Fruit fly (Drosophila melanogaster) whole organism, pupa: Measurements from ENCODE around the gene eff.

ENCODE experiments used
- CG10348 ChIP-seq: fragments of 200-800 bp; sonication (Bioruptor generic); IDR thresholded peaks from 2 replicates; pipeline ENCODE4 v1.3.6; 2022; ENCODE audit warnings: missing biosample characterization, missing genetic modification characterization
- CG12605 ChIP-seq: fragments of 200-800 bp; sonication (Bioruptor generic); IDR thresholded peaks from 2 replicates; pipeline ENCODE4 v1.3.6; 2022; ENCODE audit warnings: missing biosample characterization, missing genetic modification characterization
- CG13204 ChIP-seq: fragments of 200-800 bp; sonication (Bioruptor generic); optimal IDR thresholded peaks from 2 replicates; lab custom pipeline; 2018; ENCODE audit warnings: missing biosample characterization, mild to moderate bottlenecking, missing genetic modification characterization, moderate library complexity
- CG14655 ChIP-seq: fragments of 200-800 bp; sonication (Bioruptor generic); optimal IDR thresholded peaks from 3 replicates; lab custom pipeline; 2017; ENCODE audit warnings: mild to moderate bottlenecking, missing biosample characterization, missing genetic modification reagents, missing genetic modification characterization
- CG15710 ChIP-seq: fragments of 200-800 bp; sonication (Bioruptor generic); optimal IDR thresholded peaks from 2 replicates; lab custom pipeline; 2018; ENCODE audit warnings: missing biosample characterization, mild to moderate bottlenecking, missing genetic modification characterization, moderate library complexity
- CG17806 ChIP-seq: fragments of 200-800 bp; sonication (Bioruptor generic); optimal IDR thresholded peaks from 2 replicates; lab custom pipeline; 2018; ENCODE audit warnings: missing biosample characterization, mild to moderate bottlenecking, missing genetic modification characterization, moderate library complexity
- CG32121 ChIP-seq: fragments of 200-800 bp; sonication (Bioruptor generic); IDR thresholded peaks from 2 replicates; pipeline ENCODE4 v1.3.6; 2022; ENCODE audit warnings: missing biosample characterization, missing genetic modification characterization
- CG34367 ChIP-seq: fragments of 200-800 bp; sonication (Bioruptor generic); optimal IDR thresholded peaks from 2 replicates; lab custom pipeline; 2018; ENCODE audit warnings: missing biosample characterization, mild to moderate bottlenecking, missing genetic modification characterization
- CG4496 ChIP-seq: fragments of 200-800 bp; sonication (Bioruptor generic); IDR thresholded peaks from 3 replicates; pipeline ENCODE4 v1.3.6; 2022; ENCODE audit warnings: missing biosample characterization, missing genetic modification characterization
- CG8159 ChIP-seq: fragments of 200-800 bp; sonication (Bioruptor generic); optimal IDR thresholded peaks from 3 replicates; lab custom pipeline; 2018; ENCODE audit warnings: missing biosample characterization, mild to moderate bottlenecking, missing genetic modification characterization, moderate library complexity
- CG8301 ChIP-seq: fragments of 200-800 bp; sonication (Bioruptor generic); optimal IDR thresholded peaks from 2 replicates; lab custom pipeline; 2018; ENCODE audit warnings: missing biosample characterization, mild to moderate bottlenecking, missing genetic modification characterization
- CG9948 ChIP-seq: fragments of 200-800 bp; sonication (Bioruptor generic); optimal IDR thresholded peaks from 2 replicates; lab custom pipeline; 2018; ENCODE audit warnings: missing biosample characterization, mild to moderate bottlenecking, missing genetic modification characterization, moderate library complexity
- D1 ChIP-seq: fragments of 200-800 bp; sonication (Bioruptor generic); optimal IDR thresholded peaks from 2 replicates; lab custom pipeline; 2018; ENCODE audit warnings: missing biosample characterization, mild to moderate bottlenecking, missing genetic modification characterization, moderate library complexity
- EcR ChIP-seq: fragments of 200-800 bp; sonication (Bioruptor generic); optimal IDR thresholded peaks from 3 replicates; lab custom pipeline; 2019; ENCODE audit warnings: missing biosample characterization, missing genetic modification characterization, mild to moderate bottlenecking, moderate library complexity, missing genetic modification reagents
- Ets98B ChIP-seq: fragments of 200-800 bp; sonication (Bioruptor generic); IDR thresholded peaks from 2 replicates; pipeline ENCODE4 v1.3.6; 2022; ENCODE audit warnings: missing biosample characterization, missing genetic modification characterization
- Pif1A ChIP-seq: fragments of 200-800 bp; sonication (Bioruptor generic); optimal IDR thresholded peaks from 3 replicates; lab custom pipeline; 2016; ENCODE audit warnings: missing biosample characterization, missing genetic modification characterization
- Pif1B ChIP-seq: fragments of 200-800 bp; sonication (Bioruptor generic); optimal IDR thresholded peaks from 3 replicates; lab custom pipeline; 2016; ENCODE audit warnings: missing biosample characterization, missing genetic modification characterization
- Snoo ChIP-seq: fragments of 200-800 bp; sonication (Bioruptor generic); optimal IDR thresholded peaks from 3 replicates; lab custom pipeline; 2017; ENCODE audit warnings: missing biosample characterization, mild to moderate bottlenecking, missing genetic modification characterization, inconsistent platforms
- fd96Ca ChIP-seq: fragments of 200-800 bp; sonication (Bioruptor generic); IDR thresholded peaks from 3 replicates; pipeline ENCODE4 v1.3.6; 2022; ENCODE audit warnings: missing biosample characterization, missing genetic modification characterization
- gl ChIP-seq: fragments of 200-800 bp; sonication (Bioruptor generic); optimal IDR thresholded peaks from 2 replicates; lab custom pipeline; 2018; ENCODE audit warnings: missing biosample characterization, mild to moderate bottlenecking, missing genetic modification characterization
- rn ChIP-seq: fragments of 200-800 bp; sonication (Bioruptor generic); IDR thresholded peaks from 2 replicates; pipeline ENCODE4 v1.3.6; 2022; ENCODE audit warnings: missing biosample characterization, missing genetic modification characterization

eff gene

dm6 chr3R:14717076-14717711, 23.9 kb downstream of the eff start:
- TF ChIP-seq CG17806 (tag; lab: Kevin White, UChicago) (no peak), gl (tag; lab: Kevin White, UChicago) (no peak), CG12605 (peak; percentile 31; the same call in 1 of the 2 replicates), rn (GFP tag; lab: Robert Waterston, UW) (0 out of 2 replicates have a peak, but pooled peaks have one; percentile 28), CG32121 (no peak), CG14655 (no peak), CG8301 (tag; lab: Kevin White, UChicago) (no peak), CG13204 (GFP tag; lab: Kevin White, UChicago) (peak; percentile 13), fd96Ca (0 out of 3 replicates have a peak, but pooled peaks have one; percentile 21), Snoo (tag; lab: Kevin White, UChicago) (no peak), CG34367 (peak; percentile 42), CG10348 (no peak), Pif1B (no peak), Ets98B (GFP tag; lab: Robert Waterston, UW) (no peak; the same call in 1 of the 2 replicates), CG8159 (tag; lab: Kevin White, UChicago) (no peak), Pif1A (GFP tag; lab: Kevin White, UChicago) (peak; percentile 62), CG9948 (tag; lab: Kevin White, UChicago) (no peak), D1 (no peak), CG15710 (peak; percentile 47), EcR (peak; percentile 50), CG4496 (GFP tag; lab: Robert Waterston, UW) (peak; percentile 67; the same call in 2 of the 3 replicates)
- TF ChIP-seq, all 21 proteins: peak for 9

dm6 chr3R:14716188-14717075, 24.7 kb downstream of the eff start:
- TF ChIP-seq CG15710 (peak; percentile 53), rn (GFP tag; lab: Robert Waterston, UW) (no peak), CG4496 (GFP tag; lab: Robert Waterston, UW) (0 out of 3 replicates have a peak, but pooled peaks have one; percentile 33), CG10348 (no peak), Pif1A (GFP tag; lab: Kevin White, UChicago) (peak; percentile 48), CG13204 (GFP tag; lab: Kevin White, UChicago) (peak; percentile 8), CG14655 (peak; percentile 64), gl (tag; lab: Kevin White, UChicago) (no peak), Snoo (tag; lab: Kevin White, UChicago) (no peak), Ets98B (GFP tag; lab: Robert Waterston, UW) (no peak), CG34367 (peak; percentile 20), Pif1B (no peak), D1 (no peak), EcR (peak; percentile 28), CG12605 (no peak), CG32121 (no peak), CG17806 (tag; lab: Kevin White, UChicago) (peak; percentile 29), CG8301 (tag; lab: Kevin White, UChicago) (peak; percentile 7), CG9948 (tag; lab: Kevin White, UChicago) (peak; percentile 58), CG8159 (tag; lab: Kevin White, UChicago) (peak; percentile 53), fd96Ca (no peak)
- TF ChIP-seq, all 21 proteins: peak for 11

- TF ChIP-seq CG17806 (tag; lab: Kevin White, UChicago) (peak; percentile 94), CG9948 (tag; lab: Kevin White, UChicago) (peak; percentile 97), D1 (peak; percentile 90), gl (tag; lab: Kevin White, UChicago) (peak; percentile 78), Snoo (tag; lab: Kevin White, UChicago) (peak; percentile 33), EcR (peak; percentile 79), CG8159 (tag; lab: Kevin White, UChicago) (peak; percentile 88), CG8301 (tag; lab: Kevin White, UChicago) (peak; percentile 98), rn (GFP tag; lab: Robert Waterston, UW) (peak; percentile 96), Pif1A (GFP tag; lab: Kevin White, UChicago) (peak; percentile 94), CG10348 (peak; percentile 83), CG12605 (peak; percentile 95), Pif1B (peak; percentile 92), CG14655 (peak; percentile 98), CG15710 (peak; percentile 88), Ets98B (GFP tag; lab: Robert Waterston, UW) (peak; percentile 97), CG34367 (peak; percentile 93), CG32121 (peak; percentile 98), CG4496 (GFP tag; lab: Robert Waterston, UW) (peak; percentile 99), CG13204 (GFP tag; lab: Kevin White, UChicago) (peak; percentile 56), fd96Ca (peak; percentile 96)
These were observed 26.1 kb downstream of the eff start for dm6 chr3R:14714904-14715588.

- peak; percentile 38 for TF ChIP-seq CG32121
- peak; percentile 75 for TF ChIP-seq fd96Ca
- TF ChIP-seq gl (tag; lab: Kevin White, UChicago) = peak; percentile 72
- no peak for TF ChIP-seq Pif1B
- TF ChIP-seq EcR = peak; percentile 88
- peak; percentile 76; the same call in 2 of the 3 replicates for TF ChIP-seq CG4496 (GFP tag; lab: Robert Waterston, UW)
- TF ChIP-seq CG12605 = 0 out of 2 replicates have a peak, but pooled peaks have one; percentile 8
- peak; percentile 80 for TF ChIP-seq CG15710
- TF ChIP-seq CG34367 = peak; percentile 63
- peak; percentile 81 for TF ChIP-seq CG14655
- no peak for TF ChIP-seq CG10348
- TF ChIP-seq CG8159 (tag; lab: Kevin White, UChicago) = peak; percentile 94
- TF ChIP-seq CG17806 (tag; lab: Kevin White, UChicago) = peak; percentile 92
- peak; percentile 78 for TF ChIP-seq CG13204 (GFP tag; lab: Kevin White, UChicago)
- peak; percentile 95 for TF ChIP-seq CG8301 (tag; lab: Kevin White, UChicago)
- TF ChIP-seq Ets98B (GFP tag; lab: Robert Waterston, UW) = peak; percentile 45
- TF ChIP-seq CG9948 (tag; lab: Kevin White, UChicago) = peak; percentile 92
- 0 out of 2 replicates have a peak, but pooled peaks have one; percentile 13 for TF ChIP-seq rn (GFP tag; lab: Robert Waterston, UW)
- peak; percentile 35 for TF ChIP-seq Snoo (tag; lab: Kevin White, UChicago)
- TF ChIP-seq Pif1A (GFP tag; lab: Kevin White, UChicago) = no peak
- TF ChIP-seq D1 = peak; percentile 45
These were observed 26.8 kb downstream of the eff start for dm6 chr3R:14714147-14714903.
